Fruit fly (Drosophila melanogaster) whole organism, larva: ENCODE data around the gene BI-1.

Source experiments
- noc ChIP-seq: fragments of 200-800 bp; sonication (Bioruptor generic); optimal IDR thresholded peaks from 3 replicates; lab custom pipeline; 2019; ENCODE audit warnings: missing biosample characterization, mild to moderate bottlenecking, missing genetic modification characterization, moderate library complexity

Gene BI-1

DNA sequence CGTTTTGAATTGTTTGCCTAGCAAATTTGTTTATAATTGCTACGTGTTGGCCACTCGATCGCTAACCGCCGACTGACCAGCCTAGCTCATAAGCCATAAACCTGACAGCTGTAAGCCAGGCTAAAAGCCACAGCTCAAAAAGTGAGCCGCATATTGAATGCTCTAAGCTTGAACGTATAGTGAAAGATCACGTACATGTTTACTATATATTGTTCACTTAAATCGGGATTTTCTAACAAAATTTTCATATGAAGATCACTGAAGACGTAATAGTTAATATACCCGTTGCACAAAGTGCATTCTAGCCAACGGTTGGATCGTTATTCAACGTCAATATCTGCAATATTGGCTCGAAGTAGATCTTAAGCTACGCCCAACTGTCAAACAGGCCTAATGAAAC lies 22.3 kb downstream of the BI-1 start:
- TF ChIP-seq noc (tag; lab: Kevin White, UChicago) = no peak

DNA sequence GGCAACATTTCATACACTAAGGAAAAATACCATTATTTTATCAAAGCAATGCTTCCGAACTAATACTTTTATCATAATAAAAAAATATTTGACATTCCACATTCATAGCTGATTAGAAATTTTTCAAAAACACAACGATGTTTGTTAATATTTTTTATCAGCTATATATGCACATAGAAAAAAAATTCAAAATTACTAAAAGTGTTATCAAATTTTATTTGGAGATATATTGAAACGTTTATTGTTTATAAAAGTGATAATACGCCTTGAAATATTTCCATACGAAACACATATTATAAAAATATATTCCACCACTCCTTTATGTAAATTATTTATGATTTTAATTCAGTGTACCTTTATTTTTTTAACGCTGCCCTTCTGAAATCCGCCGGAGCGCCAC lies 23.0 kb downstream of the BI-1 start:
- TF ChIP-seq noc (tag; lab: Kevin White, UChicago) = no peak

DNA sequence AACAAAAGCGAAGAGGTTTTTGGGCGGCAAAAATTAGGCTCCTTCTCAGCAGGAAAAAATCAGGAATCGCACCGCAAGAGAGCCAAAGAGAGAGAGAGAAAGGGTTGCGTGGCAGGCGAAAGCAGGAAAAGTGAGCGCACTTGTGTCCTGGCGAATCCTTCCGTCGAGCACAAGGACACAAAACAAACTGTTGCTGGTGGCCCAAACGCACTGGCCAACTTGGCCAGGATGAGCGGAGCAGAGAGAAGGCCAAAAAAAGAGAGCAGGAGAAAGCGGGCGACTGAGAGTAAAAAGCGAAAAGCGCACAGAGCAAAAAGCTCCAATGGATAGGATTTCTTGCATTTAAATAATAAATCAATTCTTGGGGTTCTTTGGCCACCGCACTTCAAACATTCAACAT lies 23.4 kb downstream of the BI-1 start:
- no peak for TF ChIP-seq noc (tag; lab: Kevin White, UChicago)

DNA sequence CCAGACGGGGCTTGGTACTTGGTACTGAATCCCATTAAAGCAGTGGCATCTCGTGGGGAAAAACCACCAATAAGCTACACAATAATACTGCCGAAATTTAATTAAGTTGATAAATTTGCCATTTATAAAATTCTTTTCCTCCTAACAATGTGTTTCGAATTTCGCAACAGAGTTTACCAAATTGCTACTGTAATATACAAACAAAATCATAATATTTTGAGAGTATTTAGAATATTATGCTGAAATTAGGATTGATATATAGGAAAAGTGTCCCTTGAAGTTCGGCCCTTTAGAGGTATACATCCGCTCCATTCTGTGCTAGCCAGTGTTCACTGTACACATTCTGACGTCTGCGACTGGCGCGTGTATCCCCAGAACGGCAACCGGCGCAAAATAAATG lies 24.1 kb downstream of the BI-1 start:
- peak; percentile 43 for TF ChIP-seq noc (tag; lab: Kevin White, UChicago)
